Worm (Caenorhabditis elegans) whole organism, L4 larva: ENCODE data around the gene ZK154.6.

Experiments used
- F26F4.8 ChIP-seq: fragments of 200-800 bp; sonication (Bioruptor generic); conservative IDR thresholded peaks from 2 replicates; pipeline ENCODE4 v1.3.6; 2022; ENCODE audit warnings: missing genetic modification characterization, missing compliant biosample characterization
- R02D3.7 ChIP-seq: fragments of 150-350 bp; sonication (generic microtip); optimal IDR thresholded peaks from 3 replicates; lab custom pipeline; 2014; ENCODE audit warnings: missing biosample characterization, missing genetic modification characterization
- T20F7.1 ChIP-seq: fragments of 200-800 bp; sonication (Bioruptor generic); optimal IDR thresholded peaks from 2 replicates; lab custom pipeline; 2018; ENCODE audit warnings: mild to moderate bottlenecking, missing genetic modification characterization, missing compliant biosample characterization
- Y5F2A.4 ChIP-seq: fragments of 200-800 bp; sonication (Bioruptor generic); optimal IDR thresholded peaks from 2 replicates; lab custom pipeline; 2018; ENCODE audit warnings: mild to moderate bottlenecking, missing genetic modification characterization, missing compliant biosample characterization
- Y75B8A.6 ChIP-seq: fragments of 200-800 bp; sonication (Bioruptor generic); IDR thresholded peaks from 2 replicates; pipeline ENCODE4 v1.3.6; 2022; ENCODE audit warnings: missing genetic modification reagents, missing genetic modification characterization, missing compliant biosample characterization
- ZK546.5 ChIP-seq, 2 experiments: sonication (generic microtip); optimal IDR thresholded peaks; 2 replicates each; lab custom pipeline; 2017; ENCODE audit warnings: missing biosample characterization in 2 of 2, missing genetic modification characterization in 2 of 2
- aha-1 ChIP-seq: fragments of 150-350 bp; peaks from one replicate; lab custom pipeline; 2014; ENCODE audit warnings: missing biosample characterization, missing genetic modification characterization
- ama-1 ChIP-seq: fragments of 150-350 bp; optimal IDR thresholded peaks from 2 replicates; lab custom pipeline; 2014; ENCODE audit warnings: inconsistent platforms, mixed read lengths
- arid-1 ChIP-seq: fragments of 200-800 bp; sonication (Bioruptor generic); conservative IDR thresholded peaks from 2 replicates; pipeline ENCODE4 v1.3.6; 2022; ENCODE audit warnings: missing genetic modification reagents, missing genetic modification characterization, missing compliant biosample characterization
- ceh-82 ChIP-seq: sonication (generic microtip); optimal IDR thresholded peaks from 2 replicates; lab custom pipeline; 2017; ENCODE audit warnings: missing biosample characterization, missing genetic modification characterization
- daf-16 ChIP-seq, 3 experiments: sonication (generic microtip); optimal IDR thresholded peaks; 2 replicates each; lab custom pipeline; 2016 to 2017; ENCODE audit warnings: missing genetic modification characterization in 3 of 3, missing genetic modification reagents in 3 of 3, mild to moderate bottlenecking in 2 of 3, missing compliant biosample characterization in 2 of 3, missing biosample characterization in 1 of 3, moderate library complexity in 1 of 3
- dmd-6 ChIP-seq: fragments of 200-800 bp; sonication (Bioruptor generic); IDR thresholded peaks from 2 replicates; pipeline ENCODE4 v1.3.6; 2022; ENCODE audit warnings: missing genetic modification reagents, missing genetic modification characterization, missing compliant biosample characterization
- dmd-8 ChIP-seq: fragments of 200-800 bp; sonication (Bioruptor generic); IDR thresholded peaks from 2 replicates; pipeline ENCODE4 v1.3.6; 2022; ENCODE audit warnings: missing genetic modification characterization, missing compliant biosample characterization
- duxl-1 ChIP-seq: sonication (generic microtip); optimal IDR thresholded peaks from 2 replicates; lab custom pipeline; 2016; ENCODE audit warnings: mild to moderate bottlenecking, missing genetic modification characterization, moderate library complexity, missing compliant biosample characterization; ENCODE audit not compliant: poor library complexity
- egl-27 ChIP-seq: sonication (generic microtip); optimal IDR thresholded peaks from 3 replicates; lab custom pipeline; 2017; ENCODE audit warnings: missing biosample characterization, missing genetic modification reagents, missing genetic modification characterization
- fkh-10 ChIP-seq: fragments of 150-350 bp; optimal IDR thresholded peaks from 2 replicates; lab custom pipeline; 2014; ENCODE audit warnings: missing biosample characterization, missing genetic modification reagents, missing genetic modification characterization
- hmg-1.1 ChIP-seq: fragments of 200-800 bp; sonication (Bioruptor generic); IDR thresholded peaks from 2 replicates; pipeline ENCODE4 v1.3.6; 2022; ENCODE audit warnings: missing genetic modification reagents, missing genetic modification characterization, missing compliant biosample characterization
- lin-15B ChIP-seq: fragments of 150-350 bp; sonication (generic microtip); optimal IDR thresholded peaks from 3 replicates; lab custom pipeline; 2014; ENCODE audit warnings: missing biosample characterization, missing genetic modification characterization
- lin-29 ChIP-seq: fragments of 200-800 bp; sonication (Bioruptor generic); IDR thresholded peaks from 2 replicates; pipeline ENCODE4 v1.3.6; 2022; ENCODE audit warnings: missing genetic modification reagents, missing genetic modification characterization, missing compliant biosample characterization
- madf-5 ChIP-seq, 2 experiments: fragments of 200-800 bp; sonication (Bioruptor generic); IDR thresholded peaks; 2 replicates each; pipeline ENCODE4 v1.3.6; 2022; ENCODE audit warnings: missing compliant biosample characterization in 2 of 2, missing genetic modification characterization in 2 of 2
- madf-9 ChIP-seq: fragments of 200-800 bp; sonication (Bioruptor generic); conservative IDR thresholded peaks from 2 replicates; pipeline ENCODE4 v1.3.6; 2022; ENCODE audit warnings: missing genetic modification reagents, missing genetic modification characterization, missing compliant biosample characterization
- nhr-10 ChIP-seq: fragments of 150-350 bp; optimal IDR thresholded peaks from 2 replicates; lab custom pipeline; 2014; ENCODE audit warnings: missing biosample characterization, missing genetic modification characterization
- nhr-25 ChIP-seq: sonication (generic microtip); optimal IDR thresholded peaks from 2 replicates; lab custom pipeline; 2017; ENCODE audit warnings: missing genetic modification characterization, mild to moderate bottlenecking, missing compliant biosample characterization, antibody characterized with exemption, moderate library complexity, borderline replicate concordance; ENCODE audit not compliant: insufficient read depth
- nhr-28 ChIP-seq: fragments of 150-350 bp; optimal IDR thresholded peaks from 2 replicates; lab custom pipeline; 2014; ENCODE audit warnings: missing biosample characterization, missing genetic modification characterization
- nhr-42 ChIP-seq: fragments of 200-800 bp; sonication (Bioruptor generic); IDR thresholded peaks from 2 replicates; pipeline ENCODE4 v1.3.6; 2022; ENCODE audit warnings: missing genetic modification characterization, missing compliant biosample characterization
- nhr-6 ChIP-seq: fragments of 150-350 bp; optimal IDR thresholded peaks from 2 replicates; lab custom pipeline; 2014; ENCODE audit warnings: missing biosample characterization, missing genetic modification characterization
- nhr-76 ChIP-seq: fragments of 150-350 bp; optimal IDR thresholded peaks from 2 replicates; lab custom pipeline; 2014; ENCODE audit warnings: missing biosample characterization, missing genetic modification characterization
- pha-4 ChIP-seq, 2 experiments: fragments of 150-350 bp in 1 of 2; fragments of 200-800 bp in 1 of 2; sonication (Bioruptor generic) in 1 of 2; IDR thresholded peaks in 1 of 2; optimal IDR thresholded peaks in 1 of 2; 2 replicates each; pipeline versions ENCODE4 v1.3.6 to Lab custom; 2014 to 2022; ENCODE audit warnings: missing genetic modification characterization in 2 of 2, missing genetic modification reagents in 2 of 2, missing biosample characterization in 1 of 2, missing compliant biosample characterization in 1 of 2
- rbr-2 ChIP-seq: sonication (generic microtip); optimal IDR thresholded peaks from 2 replicates; lab custom pipeline; 2016; ENCODE audit warnings: missing genotype, missing genetic modification characterization, missing compliant biosample characterization
- sdz-12 ChIP-seq: fragments of 200-800 bp; sonication (Bioruptor generic); optimal IDR thresholded peaks from 2 replicates; lab custom pipeline; 2018; ENCODE audit warnings: mild to moderate bottlenecking, missing genetic modification characterization, missing compliant biosample characterization
- skn-1 ChIP-seq: fragments of 150-350 bp; optimal IDR thresholded peaks from 2 replicates; lab custom pipeline; 2014; ENCODE audit warnings: missing biosample characterization, missing genetic modification characterization
- tra-1 ChIP-seq: fragments of 200-800 bp; sonication (Bioruptor generic); IDR thresholded peaks from 2 replicates; pipeline ENCODE4 v1.3.6; 2022; ENCODE audit warnings: missing genetic modification reagents, missing genetic modification characterization, missing compliant biosample characterization
- unc-39 ChIP-seq: sonication (generic microtip); optimal IDR thresholded peaks from 2 replicates; lab custom pipeline; 2017; ENCODE audit warnings: missing biosample characterization, missing genetic modification characterization
- unc-62 ChIP-seq, 3 experiments: fragments of 150-350 bp in 1 of 3; sonication (generic microtip); optimal IDR thresholded peaks in 2 of 3; peaks in 1 of 3; 1 replicate in 1 of 3; 2 replicates in 2 of 3; lab custom pipeline; 2014 to 2017; ENCODE audit warnings: missing biosample characterization in 3 of 3, missing genetic modification characterization in 3 of 3, missing genetic modification reagents in 3 of 3, missing genotype in 1 of 3
- vab-7 ChIP-seq: fragments of 200-800 bp; sonication (Bioruptor generic); IDR thresholded peaks from 2 replicates; pipeline ENCODE4 v1.3.6; 2022; ENCODE audit warnings: missing genetic modification reagents, missing genetic modification characterization, missing compliant biosample characterization
- zip-11 ChIP-seq: fragments of 200-800 bp; sonication (Bioruptor generic); IDR thresholded peaks from 2 replicates; pipeline ENCODE4 v1.3.6; 2022; ENCODE audit warnings: missing genetic modification characterization, missing compliant biosample characterization
- zip-2 ChIP-seq: fragments of 150-350 bp; optimal IDR thresholded peaks from 2 replicates; lab custom pipeline; 2014; ENCODE audit warnings: missing biosample characterization, missing genetic modification characterization

The ZK154.6 gene

ce11 chrX:7842241-7842640 lies 48.9 kb upstream of the ZK154.6 start, which contains the start of gene idpp-11:
Gene idpp-11 (plus strand): TSS chrX:7842541.
- no peak for TF ChIP-seq F26F4.8 (GFP tag; lab: Robert Waterston, UW)
- TF ChIP-seq madf-9 (GFP tag; lab: Robert Waterston, UW) = no peak
- no peak for TF ChIP-seq ceh-82
- no peak for TF ChIP-seq rbr-2 (tag; lab: Kevin White, UChicago)
- TF ChIP-seq arid-1 (GFP tag; lab: Robert Waterston, UW) = no peak
- no peak for TF ChIP-seq pha-4 (GFP tag; IDR thresholded peaks at IDR 0.05; lab: Robert Waterston, UW)
- no peak for TF ChIP-seq pha-4 (tag; optimal IDR thresholded peaks at IDR 0.05; lab: Kevin White, UChicago)

ce11 chrX:7839989-7840388 lies 46.6 kb upstream of the ZK154.6 start:
- TF ChIP-seq madf-5 (GFP tag; IDR thresholded peaks at IDR 0.05; lab: Robert Waterston, UW) (no peak), aha-1 (tag; lab: Kevin White, UChicago) (peak; percentile 97), lin-29 (GFP tag; lab: Robert Waterston, UW) (no peak)

DNA sequence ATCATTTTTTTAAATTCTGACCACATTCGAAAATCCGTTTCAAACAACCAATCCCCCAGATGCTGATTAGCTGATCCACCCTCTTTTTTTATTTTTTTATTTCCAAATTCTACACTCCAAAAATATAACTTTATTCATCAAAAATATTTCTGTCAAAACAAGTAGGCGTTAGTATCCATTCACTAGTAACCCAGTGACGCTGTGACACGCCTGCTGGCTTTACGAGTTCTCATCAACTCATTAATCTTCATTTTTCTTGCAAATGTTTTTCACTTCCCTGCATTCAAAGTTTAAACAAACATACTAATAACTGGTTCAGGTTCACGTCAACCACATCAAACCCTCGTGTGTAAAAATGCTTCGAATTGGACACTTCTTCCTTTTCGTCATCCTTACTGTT lies 45.2 kb upstream of the ZK154.6 start, which contains the start of gene nlp-101:
Gene nlp-101, plus strand, starts transcription at position 301 of the 400 bp plus-strand sequence.
- peak in 1 of 2 experiments; percentile 1 for TF ChIP-seq unc-62 (GFP tag; optimal IDR thresholded peaks at IDR 0.05 in 1 of 2; lab: Kevin White, UChicago)
- TF ChIP-seq unc-62 (tag; optimal IDR thresholded peaks at IDR 0.05; lab: Kevin White, UChicago) = no peak
- no peak for TF ChIP-seq unc-39 (tag; lab: Kevin White, UChicago)

DNA sequence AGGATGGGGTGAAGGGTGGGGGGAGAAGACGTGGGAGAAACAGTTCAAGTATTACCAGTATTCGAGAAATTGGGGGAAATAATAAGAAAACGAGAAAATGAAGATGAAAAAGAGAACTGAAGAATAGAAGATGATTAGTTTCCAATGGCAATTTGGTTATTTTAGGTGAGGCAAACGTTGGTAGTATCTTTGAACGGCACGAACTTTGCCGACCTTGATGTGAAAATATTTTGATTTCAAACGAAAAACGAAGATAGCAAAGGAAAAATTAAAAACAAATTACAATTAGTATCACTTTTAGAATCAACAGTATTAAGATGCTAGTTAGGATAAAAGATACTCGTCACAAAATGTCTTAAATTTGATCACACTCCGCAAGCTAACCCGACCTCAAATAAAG lies 40.8 kb upstream of the ZK154.6 start, which contains the start of gene sul-3:
Gene sul-3, minus strand, starts transcription at position 101 of the 400 bp plus-strand sequence.
- TF ChIP-seq aha-1 (tag; lab: Kevin White, UChicago) = peak; percentile 28
- no peak for TF ChIP-seq dmd-8 (GFP tag; lab: Robert Waterston, UW)
- peak in 1 of 2 experiments; percentile 56 for TF ChIP-seq unc-62 (GFP tag; optimal IDR thresholded peaks at IDR 0.05 in 1 of 2; lab: Kevin White, UChicago)
- no peak for TF ChIP-seq unc-62 (tag; optimal IDR thresholded peaks at IDR 0.05; lab: Kevin White, UChicago)

DNA sequence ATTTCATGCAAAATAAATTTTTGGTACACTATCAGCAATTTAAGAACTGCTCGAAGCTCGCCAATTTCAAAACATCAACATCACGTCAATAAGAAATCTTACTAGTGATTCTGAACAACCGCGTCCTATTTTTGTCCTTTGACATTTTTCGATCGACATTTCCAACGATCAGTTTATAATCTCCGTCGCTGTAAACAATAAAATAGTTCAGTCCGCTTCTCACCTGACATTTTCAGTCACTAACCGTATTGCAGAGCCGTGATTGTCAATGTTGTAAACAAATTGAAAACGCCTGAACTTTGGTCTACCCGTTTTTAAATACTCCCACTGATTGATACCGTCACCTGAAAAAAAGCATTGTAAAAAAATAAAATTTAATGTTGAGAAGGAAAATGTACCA lies 34.6 kb upstream of the ZK154.6 start:
- TF ChIP-seq dmd-6 (GFP tag; lab: Robert Waterston, UW) (peak; percentile 59), hmg-1.1 (GFP tag; lab: Robert Waterston, UW) (no peak), daf-16 (GFP tag; optimal IDR thresholded peaks at IDR 0.05; lab: Kevin White, UChicago) (no peak), daf-16 (tag; optimal IDR thresholded peaks at IDR 0.05; lab: Kevin White, UChicago) (peak; percentile 91), zip-2 (no peak)

DNA sequence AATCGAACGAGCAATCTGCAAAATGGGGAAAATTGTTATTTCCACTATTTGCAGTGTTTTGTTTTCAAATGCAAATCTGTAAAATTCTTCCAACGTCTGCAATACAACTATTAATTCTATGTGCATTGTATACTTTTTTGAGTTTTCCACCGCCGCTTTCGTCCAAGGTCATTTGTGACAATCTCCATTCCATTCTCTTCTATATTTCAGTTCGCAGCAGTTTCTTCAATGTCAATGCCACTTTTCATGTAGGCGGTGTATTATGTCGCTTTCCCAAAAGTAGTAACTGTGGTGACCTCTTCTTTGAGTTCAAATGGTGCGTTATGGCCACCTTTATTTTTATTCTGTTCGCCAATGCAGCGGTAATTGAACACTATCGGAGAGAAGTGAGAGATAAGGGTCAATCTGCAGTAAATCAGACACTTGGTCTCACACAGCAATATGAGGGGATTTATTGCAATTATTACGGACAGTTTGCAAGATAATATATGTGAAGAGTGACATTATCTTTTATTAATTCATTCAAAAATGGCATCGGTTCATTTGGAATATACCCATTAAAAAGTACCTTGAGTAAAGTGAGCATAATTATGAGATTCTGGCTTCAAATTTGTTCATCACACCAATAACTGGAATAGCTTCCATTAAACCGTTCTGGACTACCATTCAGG lies 33.4 kb upstream of the ZK154.6 start:
- TF ChIP-seq Y75B8A.6 (no peak), nhr-28 (peak; percentile 53)

- TF ChIP-seq nhr-10 (tag; lab: Kevin White, UChicago) = no peak
- no peak for TF ChIP-seq tra-1 (GFP tag; lab: Robert Waterston, UW)
- TF ChIP-seq T20F7.1 (GFP tag; lab: Kevin White, UChicago) = no peak
- peak; percentile 71 for TF ChIP-seq nhr-6 (tag; lab: Kevin White, UChicago)
- no peak for TF ChIP-seq ZK546.5 (tag; optimal IDR thresholded peaks at IDR 0.05; lab: Kevin White, UChicago)
- TF ChIP-seq madf-9 (GFP tag; lab: Robert Waterston, UW) = no peak
- TF ChIP-seq nhr-25 (tag; lab: Kevin White, UChicago) = peak; percentile 35
- TF ChIP-seq nhr-28 = peak; percentile 78
- TF ChIP-seq skn-1 = no peak
- no peak for TF ChIP-seq vab-7
- no peak for TF ChIP-seq sdz-12 (GFP tag; lab: Kevin White, UChicago)
- 0 out of 2 replicates have a peak, but pooled peaks have one; percentile 13 for TF ChIP-seq nhr-42 (GFP tag; lab: Robert Waterston, UW)
- no peak for TF ChIP-seq egl-27 (tag; lab: Kevin White, UChicago)
- no peak for TF ChIP-seq nhr-76 (tag; lab: Kevin White, UChicago)
- TF ChIP-seq ama-1 (lab: Kevin White, UChicago) = peak; percentile 52
- no peak for TF ChIP-seq Y5F2A.4 (GFP tag; lab: Kevin White, UChicago)
- TF ChIP-seq R02D3.7 (tag; lab: Kevin White, UChicago) = no peak
- TF ChIP-seq zip-11 = no peak
- no peak for TF ChIP-seq madf-5 (GFP tag; IDR thresholded peaks at IDR 0.05; lab: Robert Waterston, UW)
- TF ChIP-seq duxl-1 (tag; lab: Kevin White, UChicago) = peak; percentile 51
- no peak for TF ChIP-seq lin-15B (tag; lab: Kevin White, UChicago)
- no peak for TF ChIP-seq fkh-10 (GFP tag; lab: Kevin White, UChicago)
Measured at ce11 chrX:7825707-7826106, 32.3 kb upstream of the ZK154.6 start.
